Worm (Caenorhabditis elegans) whole organism, L4/young adult: ENCODE results near the gene cest-34.

Experiments
- W03F9.2 ChIP-seq: fragments of 150-350 bp; optimal IDR thresholded peaks from 2 replicates; lab custom pipeline; 2014; ENCODE audit warnings: missing biosample characterization, missing genetic modification characterization
- dao-5 ChIP-seq: sonication (generic microtip); optimal IDR thresholded peaks from 2 replicates; lab custom pipeline; 2016; ENCODE audit warnings: missing genotype, missing genetic modification characterization, moderate library complexity, missing compliant biosample characterization
- him-1 ChIP-seq: sonication (generic microtip); optimal IDR thresholded peaks from 2 replicates; lab custom pipeline; 2016; ENCODE audit warnings: missing genotype, missing genetic modification reagents, missing genetic modification characterization, missing compliant biosample characterization

Gene cest-34

ce11 chrV:6676158-6676849 is at the start of gene cest-34:
Gene cest-34, plus strand, starts transcription at chrV:6676799.
- no peak for TF ChIP-seq him-1 (tag; lab: Kevin White, UChicago)
- TF ChIP-seq dao-5 (tag; lab: Kevin White, UChicago): no peak

- TF ChIP-seq dao-5 (tag; lab: Kevin White, UChicago) (no peak), him-1 (tag; lab: Kevin White, UChicago) (no peak), W03F9.2 (no peak)
These were observed 45.8 kb upstream of the cest-34 start for ce11 chrV:6630769-6631168.

- no peak for TF ChIP-seq dao-5 (tag; lab: Kevin White, UChicago)
- TF ChIP-seq him-1 (tag; lab: Kevin White, UChicago): no peak
- TF ChIP-seq W03F9.2: no peak
These were observed 44.7 kb upstream of the cest-34 start for ce11 chrV:6631866-6632265.

ce11 chrV:6632925-6633324 is 43.7 kb upstream of the cest-34 start, which contains the start of gene scd-2:
Gene scd-2, plus strand, starts transcription at chrV:6633225.
- no peak for TF ChIP-seq W03F9.2
- no peak for TF ChIP-seq dao-5 (tag; lab: Kevin White, UChicago)
- TF ChIP-seq him-1 (tag; lab: Kevin White, UChicago): no peak

- TF ChIP-seq dao-5 (tag; lab: Kevin White, UChicago) (no peak), W03F9.2 (no peak), him-1 (tag; lab: Kevin White, UChicago) (no peak)
These were observed 30.8 kb upstream of the cest-34 start for ce11 chrV:6645810-6646209.

- TF ChIP-seq W03F9.2: no peak
- no peak for TF ChIP-seq dao-5 (tag; lab: Kevin White, UChicago)
- no peak for TF ChIP-seq him-1 (tag; lab: Kevin White, UChicago)
These were observed 27.3 kb upstream of the cest-34 start, which contains the start of gene T10H9.1 for ce11 chrV:6649317-6649716. Gene T10H9.1, plus strand, starts transcription at chrV:6649617.

- no peak for TF ChIP-seq W03F9.2
- TF ChIP-seq dao-5 (tag; lab: Kevin White, UChicago): no peak
- TF ChIP-seq him-1 (tag; lab: Kevin White, UChicago): no peak
These were observed 26.1 kb upstream of the cest-34 start for ce11 chrV:6650508-6650907.

ce11 chrV:6652051-6652450 is 24.5 kb upstream of the cest-34 start, which contains the start of gene T10H9.8:
Gene T10H9.8, plus strand, starts transcription at chrV:6652351.
- TF ChIP-seq W03F9.2: no peak
- TF ChIP-seq dao-5 (tag; lab: Kevin White, UChicago): no peak
- no peak for TF ChIP-seq him-1 (tag; lab: Kevin White, UChicago)

- TF ChIP-seq dao-5 (tag; lab: Kevin White, UChicago) (peak; percentile 2), W03F9.2 (no peak), him-1 (tag; lab: Kevin White, UChicago) (peak; percentile 55)
These were observed 21.4 kb upstream of the cest-34 start, which contains the start of gene syx-18 for ce11 chrV:6655174-6655573. Gene syx-18, minus strand, starts transcription at chrV:6655449.

ce11 chrV:6656451-6657115 is 20.0 kb upstream of the cest-34 start, which contains the start of gene snb-1:
Gene snb-1, minus strand, starts transcription at chrV:6656501.
- TF ChIP-seq W03F9.2 (peak; percentile 75), dao-5 (tag; lab: Kevin White, UChicago) (no peak), him-1 (tag; lab: Kevin White, UChicago) (no peak)

- no peak for TF ChIP-seq him-1 (tag; lab: Kevin White, UChicago)
These were observed 18.9 kb upstream of the cest-34 start for ce11 chrV:6657532-6658259.

- TF ChIP-seq dao-5 (tag; lab: Kevin White, UChicago) (no peak), him-1 (tag; lab: Kevin White, UChicago) (peak; percentile 76)
These were observed 17.8 kb upstream of the cest-34 start for ce11 chrV:6658765-6659164.

ce11 chrV:6659533-6659932 is 17.1 kb upstream of the cest-34 start:
- TF ChIP-seq him-1 (tag; lab: Kevin White, UChicago): no peak
- no peak for TF ChIP-seq dao-5 (tag; lab: Kevin White, UChicago)
- no peak for TF ChIP-seq W03F9.2

- no peak for TF ChIP-seq W03F9.2
- no peak for TF ChIP-seq him-1 (tag; lab: Kevin White, UChicago)
- TF ChIP-seq dao-5 (tag; lab: Kevin White, UChicago): no peak
These were observed 14.9 kb upstream of the cest-34 start for ce11 chrV:6661658-6662057.
